Fruit fly (Drosophila melanogaster) whole organism, embryonic: ENCODE data around the gene CG17612.
A peak's percentile ranks its signal among the peaks of the same experiment; 100 is the strongest.

Experiments used
- CG3281 ChIP-seq: fragments of 200-800 bp; sonication (Bioruptor generic); optimal IDR thresholded peaks from 3 replicates; lab custom pipeline; 2017; ENCODE audit warnings: missing biosample characterization, mild to moderate bottlenecking, missing genetic modification characterization
- CG42726 ChIP-seq: fragments of 200-800 bp; sonication (Bioruptor generic); IDR thresholded peaks from 2 replicates; pipeline ENCODE4 v1.3.6; 2022; ENCODE audit warnings: missing biosample characterization, missing genetic modification characterization; ENCODE audit not compliant: partially characterized antibody
- CG6689 ChIP-seq: fragments of 200-800 bp; sonication (Bioruptor generic); IDR thresholded peaks from 2 replicates; pipeline ENCODE4 v1.3.6; 2022; ENCODE audit warnings: missing biosample characterization, missing genetic modification characterization
- HLH54F ChIP-seq: fragments of 200-800 bp; sonication (Bioruptor generic); optimal IDR thresholded peaks from 3 replicates; lab custom pipeline; 2016; ENCODE audit warnings: missing biosample characterization, missing genetic modification characterization
- Hmr ChIP-seq: fragments of 200-800 bp; sonication (Bioruptor generic); optimal IDR thresholded peaks from 3 replicates; lab custom pipeline; 2017; ENCODE audit warnings: mild to moderate bottlenecking, missing biosample characterization, missing genetic modification reagents, missing genetic modification characterization
- disco-r ChIP-seq: fragments of 200-800 bp; sonication (Bioruptor generic); optimal IDR thresholded peaks from 2 replicates; lab custom pipeline; 2016; ENCODE audit warnings: missing biosample characterization, missing genetic modification characterization
- jigr1 ChIP-seq: fragments of 200-800 bp; sonication (Bioruptor generic); IDR thresholded peaks from 3 replicates; pipeline ENCODE4 v1.3.6; 2022; ENCODE audit warnings: missing biosample characterization, missing genetic modification characterization
- pum ChIP-seq: fragments of 200-800 bp; sonication (Bioruptor generic); optimal IDR thresholded peaks from 2 replicates; lab custom pipeline; 2016; ENCODE audit warnings: missing biosample characterization, missing genetic modification characterization
- ro ChIP-seq: fragments of 200-800 bp; sonication (Bioruptor generic); IDR thresholded peaks from 2 replicates; pipeline ENCODE4 v1.3.6; 2022; ENCODE audit warnings: missing biosample characterization, missing genetic modification characterization
- zf30C ChIP-seq: fragments of 200-800 bp; sonication (Bioruptor generic); optimal IDR thresholded peaks from 3 replicates; lab custom pipeline; 2018; ENCODE audit warnings: missing biosample characterization, mild to moderate bottlenecking, missing genetic modification characterization

- TF ChIP-seq zf30C = no peak
- no peak for TF ChIP-seq HLH54F (GFP tag; lab: Kevin White, UChicago)
- TF ChIP-seq CG6689 = no peak
- TF ChIP-seq Hmr (GFP tag; lab: Kevin White, UChicago) = no peak
- TF ChIP-seq CG42726 (GFP tag; lab: Robert Waterston, UW) = no peak
- peak; percentile 61 for TF ChIP-seq CG3281 (GFP tag; lab: Kevin White, UChicago)
- TF ChIP-seq disco-r (GFP tag; lab: Kevin White, UChicago) = no peak
- TF ChIP-seq pum (GFP tag; lab: Kevin White, UChicago) = no peak
- TF ChIP-seq ro = no peak
- TF ChIP-seq jigr1 (GFP tag; lab: Robert Waterston, UW) = no peak
Observed at dm6 chr2L:4382522-4382921, at the start of gene CG17612.
